Worm (Caenorhabditis elegans) whole organism, young adult: ENCODE results near the gene daf-31.

Experiments used
- B0261.1 ChIP-seq: sonication (generic microtip); optimal IDR thresholded peaks from 2 replicates; lab custom pipeline; 2016; ENCODE audit warnings: mild to moderate bottlenecking, missing genetic modification characterization, moderate library complexity, missing compliant biosample characterization
- F22D6.2 ChIP-seq: sonication (generic microtip); optimal IDR thresholded peaks from 2 replicates; lab custom pipeline; 2016; ENCODE audit warnings: mild to moderate bottlenecking, missing genetic modification characterization, missing compliant biosample characterization
- F33H1.4 ChIP-seq: fragments of 200-800 bp; sonication (Bioruptor generic); IDR thresholded peaks from 2 replicates; pipeline ENCODE4 v1.3.6; 2022; ENCODE audit warnings: missing genetic modification reagents, missing genetic modification characterization, missing compliant biosample characterization
- F37B4.10 ChIP-seq: fragments of 200-800 bp; sonication (Bioruptor generic); IDR thresholded peaks from 2 replicates; pipeline ENCODE4 v1.3.6; 2022; ENCODE audit warnings: missing genetic modification characterization, missing compliant biosample characterization
- F49E8.2 ChIP-seq: sonication (generic microtip); optimal IDR thresholded peaks from 3 replicates; lab custom pipeline; 2017; ENCODE audit warnings: missing genetic modification characterization, mild to moderate bottlenecking, missing compliant biosample characterization, antibody characterized with exemption, moderate library complexity; ENCODE audit not compliant: insufficient read depth
- F57C9.4 ChIP-seq: sonication (generic microtip); optimal IDR thresholded peaks from 2 replicates; lab custom pipeline; 2017; ENCODE audit warnings: mild to moderate bottlenecking, missing genetic modification characterization, missing compliant biosample characterization
- Y53F4B.3 ChIP-seq: fragments of 200-800 bp; sonication (Bioruptor generic); IDR thresholded peaks from 2 replicates; pipeline ENCODE4 v1.3.6; 2022; ENCODE audit warnings: missing genetic modification reagents, missing genetic modification characterization, missing compliant biosample characterization
- Y56A3A.18 ChIP-seq: fragments of 200-800 bp; sonication (Bioruptor generic); IDR thresholded peaks from 2 replicates; pipeline ENCODE4 v1.3.6; 2022; ENCODE audit warnings: missing genetic modification reagents, missing genetic modification characterization, missing compliant biosample characterization
- Y79H2A.3 ChIP-seq: fragments of 200-800 bp; sonication (Bioruptor generic); conservative IDR thresholded peaks from 2 replicates; pipeline ENCODE4 v1.3.6; 2022; ENCODE audit warnings: missing genetic modification reagents, missing genetic modification characterization, missing compliant biosample characterization
- attf-3 ChIP-seq: fragments of 200-800 bp; sonication (Bioruptor generic); conservative IDR thresholded peaks from 2 replicates; pipeline ENCODE4 v1.3.6; 2022; ENCODE audit warnings: missing genetic modification reagents, missing genetic modification characterization, missing compliant biosample characterization
- die-1 ChIP-seq: sonication (generic microtip); optimal IDR thresholded peaks from 2 replicates; lab custom pipeline; 2016; ENCODE audit warnings: missing genotype, mild to moderate bottlenecking, missing genetic modification characterization, missing compliant biosample characterization
- efl-1 ChIP-seq: fragments of 150-350 bp; optimal IDR thresholded peaks from 2 replicates; lab custom pipeline; 2014; ENCODE audit warnings: missing biosample characterization, missing genetic modification reagents, missing genetic modification characterization
- egrh-3 ChIP-seq: fragments of 200-800 bp; sonication (Bioruptor generic); IDR thresholded peaks from 2 replicates; pipeline ENCODE4 v1.3.6; 2022; ENCODE audit warnings: missing genetic modification reagents, missing genetic modification characterization, missing compliant biosample characterization
- ets-4 ChIP-seq: fragments of 200-800 bp; sonication (Bioruptor generic); optimal IDR thresholded peaks from 2 replicates; lab custom pipeline; 2018; ENCODE audit warnings: mild to moderate bottlenecking, missing genetic modification characterization, missing compliant biosample characterization
- fkh-3 ChIP-seq: sonication (generic microtip); optimal IDR thresholded peaks from 2 replicates; lab custom pipeline; 2016; ENCODE audit warnings: mild to moderate bottlenecking, missing genetic modification characterization, missing compliant biosample characterization
- gei-17 ChIP-seq: fragments of 200-800 bp; sonication (Bioruptor generic); optimal IDR thresholded peaks from 2 replicates; lab custom pipeline; 2018; ENCODE audit warnings: mild to moderate bottlenecking, missing genetic modification characterization, missing compliant biosample characterization
- hlh-12 ChIP-seq: sonication (generic microtip); optimal IDR thresholded peaks from 2 replicates; lab custom pipeline; 2016; ENCODE audit warnings: missing genetic modification characterization, missing compliant biosample characterization
- hsf-1 ChIP-seq: fragments of 200-800 bp; sonication (Bioruptor generic); IDR thresholded peaks from 2 replicates; pipeline ENCODE4 v1.3.6; 2022; ENCODE audit warnings: missing genetic modification reagents, missing genetic modification characterization, missing compliant biosample characterization
- lin-26 ChIP-seq: fragments of 200-800 bp; sonication (Bioruptor generic); IDR thresholded peaks from 2 replicates; pipeline ENCODE4 v1.3.6; 2022; ENCODE audit warnings: missing genetic modification reagents, missing genetic modification characterization, missing compliant biosample characterization
- madf-10 ChIP-seq: sonication (generic microtip); optimal IDR thresholded peaks from 2 replicates; lab custom pipeline; 2016; ENCODE audit warnings: mild to moderate bottlenecking, missing genetic modification characterization, missing compliant biosample characterization
- madf-3 ChIP-seq: fragments of 200-800 bp; sonication (Bioruptor generic); IDR thresholded peaks from 2 replicates; pipeline ENCODE4 v1.3.6; 2022; ENCODE audit warnings: missing genetic modification reagents, missing genetic modification characterization, missing compliant biosample characterization
- madf-6 ChIP-seq: fragments of 200-800 bp; sonication (Bioruptor generic); IDR thresholded peaks from 2 replicates; pipeline ENCODE4 v1.3.6; 2022; ENCODE audit warnings: missing genetic modification reagents, missing genetic modification characterization, missing compliant biosample characterization
- mcd-1 ChIP-seq: fragments of 200-800 bp; sonication (Bioruptor generic); IDR thresholded peaks from 2 replicates; pipeline ENCODE4 v1.3.6; 2022; ENCODE audit warnings: missing genetic modification reagents, missing genetic modification characterization, missing compliant biosample characterization
- nfya-2 ChIP-seq: fragments of 200-800 bp; sonication (Bioruptor generic); IDR thresholded peaks from 2 replicates; pipeline ENCODE4 v1.3.6; 2022; ENCODE audit warnings: missing genetic modification reagents, missing genetic modification characterization, missing compliant biosample characterization
- rcor-1 ChIP-seq: fragments of 200-800 bp; sonication (Bioruptor generic); IDR thresholded peaks from 2 replicates; pipeline ENCODE4 v1.3.6; 2022; ENCODE audit warnings: missing genetic modification reagents, missing genetic modification characterization, missing compliant biosample characterization
- repo-1 ChIP-seq: sonication (generic microtip); optimal IDR thresholded peaks from 2 replicates; lab custom pipeline; 2017; ENCODE audit warnings: mild to moderate bottlenecking, missing genetic modification characterization, missing compliant biosample characterization
- rpc-1 ChIP-seq, 2 experiments: fragments of 150-350 bp in 1 of 2; sonication (generic microtip) in 1 of 2; optimal IDR thresholded peaks; 2 replicates each; lab custom pipeline; 2014 to 2018; ENCODE audit warnings: missing biosample characterization in 1 of 2, missing genetic modification characterization in 1 of 2, missing genetic modification reagents in 1 of 2, missing genotype in 1 of 2
- snpc-1.1 ChIP-seq: sonication (generic microtip); optimal IDR thresholded peaks from 2 replicates; lab custom pipeline; 2017; ENCODE audit warnings: missing genetic modification characterization, mild to moderate bottlenecking, missing compliant biosample characterization, antibody characterized with exemption, moderate library complexity, missing genotype, missing genetic modification reagents; ENCODE audit not compliant: insufficient read depth
- snpc-1.3 ChIP-seq: sonication (generic microtip); optimal IDR thresholded peaks from 2 replicates; lab custom pipeline; 2017; ENCODE audit warnings: missing genetic modification characterization, mild to moderate bottlenecking, missing compliant biosample characterization, antibody characterized with exemption, moderate library complexity, missing genotype, missing genetic modification reagents; ENCODE audit not compliant: insufficient read depth
- snpc-3.4 ChIP-seq: sonication (generic microtip); optimal IDR thresholded peaks from 2 replicates; lab custom pipeline; 2017; ENCODE audit warnings: missing genetic modification characterization, mild to moderate bottlenecking, missing compliant biosample characterization, antibody characterized with exemption, moderate library complexity, missing genotype, missing genetic modification reagents
- sptf-2 ChIP-seq: fragments of 200-800 bp; sonication (Bioruptor generic); optimal IDR thresholded peaks from 2 replicates; lab custom pipeline; 2018; ENCODE audit warnings: mild to moderate bottlenecking, missing genetic modification characterization, missing compliant biosample characterization
- tbp1 ChIP-seq: fragments of 200-800 bp; sonication (Bioruptor generic); optimal IDR thresholded peaks from 2 replicates; lab custom pipeline; 2018; ENCODE audit warnings: mild to moderate bottlenecking, missing genetic modification characterization, missing compliant biosample characterization
- tbx-9 ChIP-seq: sonication (generic microtip); optimal IDR thresholded peaks from 2 replicates; lab custom pipeline; 2016; ENCODE audit warnings: borderline replicate concordance, missing genetic modification characterization, inconsistent platforms, missing compliant biosample characterization
- tlf-1 ChIP-seq: fragments of 200-800 bp; sonication (Bioruptor generic); optimal IDR thresholded peaks from 2 replicates; lab custom pipeline; 2018; ENCODE audit warnings: mild to moderate bottlenecking, missing genetic modification characterization, missing compliant biosample characterization
- unc-130 ChIP-seq: sonication (generic microtip); optimal IDR thresholded peaks from 2 replicates; lab custom pipeline; 2016; ENCODE audit warnings: missing genetic modification reagents, missing genetic modification characterization, missing compliant biosample characterization
- zfh-2 ChIP-seq: fragments of 200-800 bp; sonication (Bioruptor generic); conservative IDR thresholded peaks from 2 replicates; pipeline ENCODE4 v1.3.6; 2022; ENCODE audit warnings: missing genetic modification reagents, missing genetic modification characterization, missing compliant biosample characterization
- ztf-6 ChIP-seq: fragments of 200-800 bp; sonication (Bioruptor generic); IDR thresholded peaks from 2 replicates; pipeline ENCODE4 v1.3.6; 2022; ENCODE audit warnings: missing genetic modification reagents, missing genetic modification characterization, missing compliant biosample characterization

Gene daf-31

ce11 chrIV:8286352-8286751 lies 3.7 kb upstream of the daf-31 start, which contains the start of gene K07H8.9 (continued):
- TF ChIP-seq ets-4 (GFP tag; lab: Kevin White, UChicago), result no peak
- TF ChIP-seq gei-17 (GFP tag; lab: Kevin White, UChicago), result no peak
- no peak for TF ChIP-seq nfya-2 (GFP tag; lab: Robert Waterston, UW)
- no peak for TF ChIP-seq Y56A3A.18
- no peak for TF ChIP-seq snpc-1.3 (tag; lab: Kevin White, UChicago)
- no peak for TF ChIP-seq mcd-1
- TF ChIP-seq tbx-9, result no peak
- no peak for TF ChIP-seq ztf-6
- TF ChIP-seq F22D6.2 (tag; lab: Kevin White, UChicago), result no peak
- no peak for TF ChIP-seq efl-1 (GFP tag; lab: Kevin White, UChicago)
- peak; percentile 82 for TF ChIP-seq F49E8.2
- TF ChIP-seq hlh-12 (tag; lab: Kevin White, UChicago), result no peak
- TF ChIP-seq madf-3 (GFP tag; lab: Robert Waterston, UW), result no peak
- peak; percentile 6 for TF ChIP-seq fkh-3 (tag; lab: Kevin White, UChicago)
- TF ChIP-seq sptf-2 (GFP tag; lab: Kevin White, UChicago), result no peak
- no peak for TF ChIP-seq rcor-1 (GFP tag; lab: Robert Waterston, UW)
- peak; percentile 40 for TF ChIP-seq tlf-1 (GFP tag; lab: Kevin White, UChicago)
- no peak for TF ChIP-seq Y53F4B.3 (GFP tag; lab: Robert Waterston, UW)
- no peak for TF ChIP-seq snpc-3.4
- TF ChIP-seq, all 124 proteins: peak for 15

- TF ChIP-seq lin-26 (0 out of 2 replicates have a peak, but pooled peaks have one; percentile 52), hsf-1 (no peak)
Observed at ce11 chrIV:8287287-8287686, 2.8 kb upstream of the daf-31 start.

ce11 chrIV:8289105-8289504 lies 968 bp upstream of the daf-31 start:
- TF ChIP-seq die-1 (tag; lab: Kevin White, UChicago) (peak; percentile 29), F37B4.10 (GFP tag; lab: Robert Waterston, UW) (0 out of 2 replicates have a peak, but pooled peaks have one; percentile 50), egrh-3 (GFP tag; lab: Robert Waterston, UW) (peak; percentile 75; the same call in 1 of the 2 replicates), snpc-1.1 (no peak), F57C9.4 (no peak), zfh-2 (peak; percentile 73), ztf-6 (no peak), rcor-1 (GFP tag; lab: Robert Waterston, UW) (no peak)

ce11 chrIV:8289505-8289579 lies 731 bp upstream of the daf-31 start, which contains the start of gene nucl-1:
nucl-1 (minus strand) TSS chrIV:8289530.
- TF ChIP-seq attf-3 (GFP tag; lab: Robert Waterston, UW) (no peak), madf-6 (GFP tag; lab: Robert Waterston, UW) (no peak), snpc-3.4 (no peak), tbp1 (GFP tag; lab: Kevin White, UChicago) (no peak), B0261.1 (tag; lab: Kevin White, UChicago) (no peak), madf-10 (tag; lab: Kevin White, UChicago) (no peak), rcor-1 (GFP tag; lab: Robert Waterston, UW) (no peak), Y79H2A.3 (no peak), F33H1.4 (GFP tag; lab: Robert Waterston, UW) (no peak), unc-130 (GFP tag; lab: Kevin White, UChicago) (no peak), Y53F4B.3 (GFP tag; lab: Robert Waterston, UW) (no peak), repo-1 (tag; lab: Kevin White, UChicago) (no peak), rpc-1 (optimal IDR thresholded peaks at IDR 0.05; lab: Kevin White, UChicago) (no peak), rpc-1 (tag; optimal IDR thresholded peaks at IDR 0.05; lab: Kevin White, UChicago) (no peak)
- TF ChIP-seq, all 124 proteins: peak for 0
